Worm (Caenorhabditis elegans) whole organism, L2 larva: ENCODE data around the gene ncs-6.
A peak's percentile ranks its signal among the peaks of the same experiment; 100 is the strongest.

Experiments used
- F13H6.1 ChIP-seq: sonication (generic microtip); optimal IDR thresholded peaks from 2 replicates; lab custom pipeline; 2016; ENCODE audit warnings: missing genetic modification characterization, missing compliant biosample characterization
- R02D3.7 ChIP-seq: fragments of 150-350 bp; optimal IDR thresholded peaks from 2 replicates; lab custom pipeline; 2014; ENCODE audit warnings: missing biosample characterization, missing genetic modification characterization
- Y55F3AM.14 ChIP-seq: fragments of 200-800 bp; sonication (Bioruptor generic); optimal IDR thresholded peaks from 2 replicates; lab custom pipeline; 2018; ENCODE audit warnings: mild to moderate bottlenecking, missing genetic modification characterization, missing compliant biosample characterization
- ZK546.5 ChIP-seq: sonication (generic microtip); optimal IDR thresholded peaks from 2 replicates; lab custom pipeline; 2017; ENCODE audit warnings: missing biosample characterization, missing genetic modification characterization
- alr-1 ChIP-seq: fragments of 150-350 bp; optimal IDR thresholded peaks from 2 replicates; lab custom pipeline; 2014; ENCODE audit warnings: missing biosample characterization, missing genetic modification characterization
- aly-2 ChIP-seq: fragments of 150-350 bp; optimal IDR thresholded peaks from 2 replicates; lab custom pipeline; 2014; ENCODE audit warnings: missing biosample characterization, missing genetic modification characterization
- ama-1 ChIP-seq: fragments of 150-350 bp; optimal IDR thresholded peaks from 2 replicates; lab custom pipeline; 2018; ENCODE audit warnings: inconsistent platforms
- blmp-1 ChIP-seq: sonication (generic microtip); optimal IDR thresholded peaks from 2 replicates; lab custom pipeline; 2017; ENCODE audit warnings: missing genetic modification characterization, mild to moderate bottlenecking, missing compliant biosample characterization, antibody characterized with exemption, moderate library complexity; ENCODE audit not compliant: insufficient read depth
- ceh-16 ChIP-seq: fragments of 150-350 bp; optimal IDR thresholded peaks from 2 replicates; lab custom pipeline; 2014; ENCODE audit warnings: missing biosample characterization, missing genetic modification characterization
- ceh-82 ChIP-seq: fragments of 150-350 bp; optimal IDR thresholded peaks from 2 replicates; lab custom pipeline; 2014; ENCODE audit warnings: missing biosample characterization, missing genetic modification characterization
- dmd-4 ChIP-seq: sonication (generic microtip); optimal IDR thresholded peaks from 2 replicates; lab custom pipeline; 2017; ENCODE audit warnings: missing biosample characterization, missing genetic modification characterization
- egl-27 ChIP-seq: sonication (generic microtip); optimal IDR thresholded peaks from 3 replicates; lab custom pipeline; 2017; ENCODE audit warnings: missing biosample characterization, missing genetic modification reagents, missing genetic modification characterization
- elt-1 ChIP-seq: fragments of 150-350 bp; optimal IDR thresholded peaks from 2 replicates; lab custom pipeline; 2014; ENCODE audit warnings: missing biosample characterization, missing genetic modification characterization
- fos-1 ChIP-seq: fragments of 150-350 bp; optimal IDR thresholded peaks from 2 replicates; lab custom pipeline; 2014; ENCODE audit warnings: missing biosample characterization, missing genetic modification characterization
- gmeb-1 ChIP-seq: fragments of 150-350 bp; optimal IDR thresholded peaks from 2 replicates; lab custom pipeline; 2014; ENCODE audit warnings: missing biosample characterization, missing genetic modification characterization
- lin-11 ChIP-seq: fragments of 150-350 bp; sonication (generic microtip); optimal IDR thresholded peaks from 2 replicates; lab custom pipeline; 2014; ENCODE audit warnings: missing biosample characterization, missing genetic modification characterization, inconsistent platforms, mixed read lengths
- lin-39 ChIP-seq: fragments of 150-350 bp; optimal IDR thresholded peaks from 2 replicates; lab custom pipeline; 2014; ENCODE audit warnings: missing biosample characterization, missing genetic modification reagents, missing genetic modification characterization
- lsy-2 ChIP-seq, 2 experiments: fragments of 150-350 bp in 1 of 2; sonication (generic microtip) in 1 of 2; optimal IDR thresholded peaks; 2 replicates each; lab custom pipeline; 2014 to 2017; ENCODE audit warnings: missing biosample characterization in 2 of 2, missing genetic modification characterization in 2 of 2
- mab-5 ChIP-seq: fragments of 150-350 bp; optimal IDR thresholded peaks from 2 replicates; lab custom pipeline; 2014; ENCODE audit warnings: missing biosample characterization, missing genetic modification characterization
- mbf-1 ChIP-seq: sonication (generic microtip); optimal IDR thresholded peaks from 2 replicates; lab custom pipeline; 2017; ENCODE audit warnings: missing biosample characterization, missing genetic modification characterization
- mdl-1 ChIP-seq, 2 experiments: fragments of 150-350 bp in 1 of 2; sonication (generic microtip) in 1 of 2; optimal IDR thresholded peaks; 2 replicates each; lab custom pipeline; 2017; ENCODE audit warnings: missing biosample characterization in 2 of 2, missing genetic modification characterization in 2 of 2
- nhr-10 ChIP-seq: sonication (generic microtip); optimal IDR thresholded peaks from 2 replicates; lab custom pipeline; 2017; ENCODE audit warnings: missing biosample characterization, missing genetic modification characterization
- nhr-11 ChIP-seq: fragments of 150-350 bp; optimal IDR thresholded peaks from 2 replicates; lab custom pipeline; 2014; ENCODE audit warnings: missing biosample characterization, missing genetic modification characterization
- nhr-12 ChIP-seq: fragments of 150-350 bp; optimal IDR thresholded peaks from 2 replicates; lab custom pipeline; 2014; ENCODE audit warnings: missing biosample characterization, missing genetic modification characterization
- nhr-129 ChIP-seq: fragments of 150-350 bp; optimal IDR thresholded peaks from 2 replicates; lab custom pipeline; 2014; ENCODE audit warnings: missing biosample characterization, missing genetic modification characterization
- nhr-21 ChIP-seq: fragments of 150-350 bp; optimal IDR thresholded peaks from 2 replicates; lab custom pipeline; 2014; ENCODE audit warnings: missing biosample characterization, missing genetic modification characterization
- nhr-237 ChIP-seq: fragments of 150-350 bp; optimal IDR thresholded peaks from 2 replicates; lab custom pipeline; 2014; ENCODE audit warnings: missing biosample characterization, missing genetic modification characterization
- nhr-6 ChIP-seq: fragments of 150-350 bp; optimal IDR thresholded peaks from 2 replicates; lab custom pipeline; 2014; ENCODE audit warnings: missing biosample characterization, missing genetic modification characterization
- nhr-77 ChIP-seq: fragments of 150-350 bp; optimal IDR thresholded peaks from 2 replicates; lab custom pipeline; 2014; ENCODE audit warnings: missing biosample characterization, missing genetic modification characterization
- peb-1 ChIP-seq: fragments of 150-350 bp; optimal IDR thresholded peaks from 2 replicates; lab custom pipeline; 2014; ENCODE audit warnings: missing biosample characterization, missing genetic modification characterization
- skn-1 ChIP-seq: sonication (generic microtip); optimal IDR thresholded peaks from 2 replicates; lab custom pipeline; 2017; ENCODE audit warnings: missing biosample characterization, missing genetic modification characterization
- sma-3 ChIP-seq: sonication (generic microtip); optimal IDR thresholded peaks from 2 replicates; lab custom pipeline; 2016; ENCODE audit warnings: missing genetic modification reagents, missing genetic modification characterization, missing compliant biosample characterization
- sma-9 ChIP-seq, 2 experiments: fragments of 150-350 bp in 1 of 2; sonication (generic microtip) in 1 of 2; optimal IDR thresholded peaks; 2 replicates each; lab custom pipeline; 2014 to 2016; ENCODE audit warnings: missing genetic modification characterization in 2 of 2, mild to moderate bottlenecking in 1 of 2, missing biosample characterization in 1 of 2, missing compliant biosample characterization in 1 of 2, missing genetic modification reagents in 1 of 2, moderate library complexity in 1 of 2
- snpc-4 ChIP-seq: fragments of 150-350 bp; optimal IDR thresholded peaks from 2 replicates; lab custom pipeline; 2014; ENCODE audit warnings: missing biosample characterization, missing genetic modification characterization
- unc-39 ChIP-seq: fragments of 150-350 bp; optimal IDR thresholded peaks from 2 replicates; lab custom pipeline; 2014; ENCODE audit warnings: missing biosample characterization, missing genetic modification characterization
- unc-55 ChIP-seq: fragments of 150-350 bp; sonication (generic microtip); optimal IDR thresholded peaks from 3 replicates; lab custom pipeline; 2014; ENCODE audit warnings: missing biosample characterization, missing genetic modification reagents, missing genetic modification characterization
- zag-1 ChIP-seq: fragments of 150-350 bp; optimal IDR thresholded peaks from 2 replicates; lab custom pipeline; 2014; ENCODE audit warnings: missing biosample characterization, missing genetic modification characterization
- ztf-11 ChIP-seq: sonication (generic microtip); optimal IDR thresholded peaks from 2 replicates; lab custom pipeline; 2017; ENCODE audit warnings: missing biosample characterization, missing genetic modification characterization
- ztf-4 ChIP-seq: fragments of 150-350 bp; optimal IDR thresholded peaks from 2 replicates; lab custom pipeline; 2014; ENCODE audit warnings: missing biosample characterization, missing genetic modification characterization

ncs-6 gene

ce11 chrII:3502520-3503323 is 25.6 kb downstream of the ncs-6 start, which contains the start of the genes col-71 and Y49F6B.2 (continued):
- TF ChIP-seq nhr-77 (tag; lab: Kevin White, UChicago) (no peak), ztf-4 (tag; lab: Kevin White, UChicago) (no peak), lsy-2 (tag; optimal IDR thresholded peaks at IDR 0.05; lab: Kevin White, UChicago) (peak; percentile 84 to 88), lin-39 (tag; lab: Kevin White, UChicago) (no peak), peb-1 (tag; lab: Kevin White, UChicago) (no peak), fos-1 (tag; lab: Kevin White, UChicago) (peak; percentile 26), ama-1 (lab: Kevin White, UChicago) (no peak), egl-27 (tag; lab: Kevin White, UChicago) (no peak), skn-1 (tag; lab: Kevin White, UChicago) (no peak), mbf-1 (no peak), unc-39 (tag; lab: Kevin White, UChicago) (no peak), alr-1 (tag; lab: Kevin White, UChicago) (no peak), aly-2 (tag; lab: Kevin White, UChicago) (no peak), ceh-16 (tag; lab: Kevin White, UChicago) (no peak), F13H6.1 (tag; lab: Kevin White, UChicago) (peak; percentile 74), ztf-11 (no peak), nhr-21 (peak; percentile 36), lin-11 (tag; lab: Kevin White, UChicago) (peak; percentile 12), snpc-4 (peak; percentile 23), mdl-1 (tag; optimal IDR thresholded peaks at IDR 0.05; lab: Kevin White, UChicago) (no peak)

- TF ChIP-seq lsy-2 (tag; optimal IDR thresholded peaks at IDR 0.05; lab: Kevin White, UChicago) (no peak), F13H6.1 (tag; lab: Kevin White, UChicago) (no peak), zag-1 (tag; lab: Kevin White, UChicago) (no peak), snpc-4 (no peak), aly-2 (tag; lab: Kevin White, UChicago) (no peak), R02D3.7 (tag; lab: Kevin White, UChicago) (no peak), ztf-11 (no peak), skn-1 (tag; lab: Kevin White, UChicago) (no peak), Y55F3AM.14 (GFP tag; lab: Kevin White, UChicago) (no peak), ceh-82 (tag; lab: Kevin White, UChicago) (no peak), lin-39 (tag; lab: Kevin White, UChicago) (no peak), ZK546.5 (tag; lab: Kevin White, UChicago) (no peak), nhr-11 (tag; lab: Kevin White, UChicago) (no peak), lin-11 (tag; lab: Kevin White, UChicago) (no peak), mab-5 (no peak), sma-3 (no peak), sma-9 (GFP tag; optimal IDR thresholded peaks at IDR 0.05; lab: Kevin White, UChicago) (no peak), sma-9 (tag; optimal IDR thresholded peaks at IDR 0.05; lab: Kevin White, UChicago) (no peak)
These were observed 26.3 kb downstream of the ncs-6 start for ce11 chrII:3502011-3502410.

ce11 chrII:3500373-3500772 is 27.9 kb downstream of the ncs-6 start:
- TF ChIP-seq mbf-1 (no peak), dmd-4 (tag; lab: Kevin White, UChicago) (no peak), zag-1 (tag; lab: Kevin White, UChicago) (no peak), elt-1 (tag; lab: Kevin White, UChicago) (no peak), unc-55 (GFP tag; lab: Kevin White, UChicago) (no peak), alr-1 (tag; lab: Kevin White, UChicago) (no peak), sma-3 (no peak), ztf-11 (no peak), nhr-10 (tag; lab: Kevin White, UChicago) (no peak), mdl-1 (tag; optimal IDR thresholded peaks at IDR 0.05; lab: Kevin White, UChicago) (no peak), F13H6.1 (tag; lab: Kevin White, UChicago) (no peak)

ce11 chrII:3499386-3499785 is 28.9 kb downstream of the ncs-6 start, which contains the start of gene Y49F6B.9:
Y49F6B.9 (minus strand) TSS chrII:3499387.
- TF ChIP-seq lin-11 (tag; lab: Kevin White, UChicago) (no peak), nhr-12 (tag; lab: Kevin White, UChicago) (no peak), zag-1 (tag; lab: Kevin White, UChicago) (no peak), nhr-237 (tag; lab: Kevin White, UChicago) (no peak), mab-5 (no peak), nhr-6 (tag; lab: Kevin White, UChicago) (no peak), elt-1 (tag; lab: Kevin White, UChicago) (no peak), skn-1 (tag; lab: Kevin White, UChicago) (no peak), ceh-82 (tag; lab: Kevin White, UChicago) (no peak), R02D3.7 (tag; lab: Kevin White, UChicago) (no peak), ceh-16 (tag; lab: Kevin White, UChicago) (no peak), egl-27 (tag; lab: Kevin White, UChicago) (no peak), nhr-129 (tag; lab: Kevin White, UChicago) (no peak), gmeb-1 (tag; lab: Kevin White, UChicago) (no peak), blmp-1 (tag; lab: Kevin White, UChicago) (no peak), snpc-4 (no peak), ama-1 (lab: Kevin White, UChicago) (no peak), Y55F3AM.14 (GFP tag; lab: Kevin White, UChicago) (no peak)
